Fruit fly (Drosophila melanogaster) whole organism: Measurements from ENCODE around the gene RpS6.

Experiments
- psq ChIP-seq: fragments of >200 bp; optimal IDR thresholded peaks from 2 replicates; lab custom pipeline; 2017
- usp ChIP-seq: fragments of >200 bp; optimal IDR thresholded peaks from 2 replicates; lab custom pipeline; 2017; ENCODE audit warnings: missing biosample characterization, missing genetic modification characterization, mixed read lengths

DNA sequence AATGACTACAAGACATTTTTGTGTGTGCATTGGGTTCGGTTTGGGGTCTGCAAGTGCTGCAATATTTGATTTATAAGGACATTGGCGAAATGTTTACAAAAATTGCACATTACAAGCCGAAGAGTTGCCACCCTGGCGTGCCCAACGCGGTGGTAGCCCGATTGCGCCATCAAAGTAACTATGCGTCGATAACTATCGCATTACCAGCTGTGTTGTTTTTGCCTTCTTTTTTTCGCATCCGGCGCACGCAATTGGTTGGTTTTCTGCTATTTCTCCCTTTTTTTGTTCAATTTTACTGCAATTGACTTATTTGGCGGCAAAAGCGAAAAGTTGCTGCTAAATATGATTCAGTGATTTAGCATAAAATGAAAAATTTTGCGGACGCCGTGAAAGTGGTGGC lies 33.5 kb upstream of the RpS6 start, which contains the start of gene RpS14b:
- TF ChIP-seq usp (GFP tag; lab: Kevin White, UChicago) (no peak), psq (no peak)
